Fruit fly (Drosophila melanogaster): ENCODE data around the gene CG6254.

dm6 chr3R:10168483-10169064 is 7.4 kb upstream of the CG6254 start:
- TF ChIP-seq Vsx2 (GFP tag; optimal IDR thresholded peaks at IDR 0.05; ENCODE audit: partially characterized antibody) (no peak), tai (GFP tag; optimal IDR thresholded peaks at IDR 0.05) (no peak), CrebA (GFP tag; optimal IDR thresholded peaks at IDR 0.05; ENCODE audit: borderline replicate concordance) (peak; percentile 23), jim (GFP tag; optimal IDR thresholded peaks at IDR 0.05) (no peak), Rel (GFP tag; optimal IDR thresholded peaks at IDR 0.05) (no peak), Rel (tag; optimal IDR thresholded peaks at IDR 0.05) (no peak), Dif (GFP tag; optimal IDR thresholded peaks at IDR 0.05; ENCODE audit: partially characterized antibody) (no peak), Abd-B (GFP tag; optimal IDR thresholded peaks at IDR 0.05) (no peak), ey (GFP tag; optimal IDR thresholded peaks at IDR 0.05) (peak; percentile 65)

Data from whole organism, wandering third instar larva.